Worm (Caenorhabditis elegans) whole organism, midembryonic: ENCODE data around the gene pgp-7.

Experiments
- cog-1 ChIP-seq: sonication (generic microtip); optimal IDR thresholded peaks from 2 replicates; lab custom pipeline; 2016; ENCODE audit warnings: missing genetic modification characterization, missing compliant biosample characterization
- klf-2 ChIP-seq: fragments of 200-800 bp; sonication (Bioruptor generic); conservative IDR thresholded peaks from 2 replicates; pipeline ENCODE4 v1.3.6; 2022; ENCODE audit warnings: missing genetic modification reagents, missing genetic modification characterization, missing compliant biosample characterization
- med-1 ChIP-seq: sonication (generic microtip); optimal IDR thresholded peaks from 2 replicates; lab custom pipeline; 2017; ENCODE audit warnings: missing genetic modification characterization, mild to moderate bottlenecking, missing compliant biosample characterization, antibody characterized with exemption, missing genetic modification reagents; ENCODE audit not compliant: insufficient read depth
- ref-1 ChIP-seq: fragments of 200-800 bp; sonication (Bioruptor generic); conservative IDR thresholded peaks from 2 replicates; pipeline ENCODE4 v1.3.6; 2022; ENCODE audit warnings: missing genetic modification reagents, missing genetic modification characterization, missing compliant biosample characterization
- tab-1 ChIP-seq: fragments of 200-800 bp; sonication (Bioruptor generic); IDR thresholded peaks from 2 replicates; pipeline ENCODE4 v1.3.6; 2022; ENCODE audit warnings: missing genetic modification characterization, missing compliant biosample characterization
- ztf-29 ChIP-seq: fragments of 200-800 bp; sonication (Bioruptor generic); IDR thresholded peaks from 2 replicates; pipeline ENCODE4 v1.3.6; 2022; ENCODE audit warnings: missing genetic modification reagents, missing genetic modification characterization, missing compliant biosample characterization

- TF ChIP-seq klf-2 (GFP tag; lab: Robert Waterston, UW) (no peak), ztf-29 (GFP tag; lab: Robert Waterston, UW) (no peak), ref-1 (no peak), tab-1 (no peak), cog-1 (tag; lab: Kevin White, UChicago) (no peak), med-1 (GFP tag; lab: Kevin White, UChicago) (no peak)
Measured at ce11 chrX:10880509-10880908, 10.5 kb upstream of the pgp-7 start, which contains the start of gene T21E8.4.
